Fruit fly (Drosophila melanogaster) whole organism, embryonic: ENCODE data around the gene UBL3.
A peak's percentile ranks its signal among the peaks of the same experiment; 100 is the strongest.

Source experiments
- B-H1 ChIP-seq: fragments of 200-800 bp; sonication (Bioruptor generic); IDR thresholded peaks from 3 replicates; pipeline ENCODE4 v1.3.6; 2022; ENCODE audit warnings: missing biosample characterization, missing genetic modification characterization
- Bgb ChIP-seq: fragments of 200-800 bp; sonication (Bioruptor generic); IDR thresholded peaks from 2 replicates; pipeline ENCODE4 v1.3.6; 2022; ENCODE audit warnings: missing biosample characterization, missing genetic modification characterization; ENCODE audit not compliant: partially characterized antibody
- CG10147 ChIP-seq: fragments of 200-800 bp; sonication (Bioruptor generic); optimal IDR thresholded peaks from 2 replicates; lab custom pipeline; 2019; ENCODE audit warnings: missing biosample characterization, mild to moderate bottlenecking, missing genetic modification characterization, moderate library complexity
- CG11085 ChIP-seq: fragments of 200-800 bp; sonication (Bioruptor generic); IDR thresholded peaks from 2 replicates; pipeline ENCODE4 v1.3.6; 2022; ENCODE audit warnings: missing biosample characterization, missing genetic modification characterization
- CG14667 ChIP-seq: fragments of 200-800 bp; sonication (Bioruptor generic); IDR thresholded peaks from 2 replicates; pipeline ENCODE4 v1.3.6; 2022; ENCODE audit warnings: missing biosample characterization, missing genetic modification characterization
- CG15514 ChIP-seq: fragments of 200-800 bp; sonication (Bioruptor generic); optimal IDR thresholded peaks from 3 replicates; lab custom pipeline; 2017; ENCODE audit warnings: missing biosample characterization, missing genetic modification characterization, mild to moderate bottlenecking, moderate library complexity, missing genetic modification reagents
- CG15601 ChIP-seq: fragments of 200-800 bp; sonication (Bioruptor generic); optimal IDR thresholded peaks from 3 replicates; lab custom pipeline; 2019; ENCODE audit warnings: missing biosample characterization, mild to moderate bottlenecking, missing genetic modification characterization, moderate library complexity
- CG17829 ChIP-seq: fragments of 200-800 bp; optimal IDR thresholded peaks from 2 replicates; lab custom pipeline; 2019; ENCODE audit warnings: missing biosample characterization, mild to moderate bottlenecking, missing genetic modification characterization, moderate library complexity
- CG2875 ChIP-seq: fragments of 200-800 bp; sonication (Bioruptor generic); optimal IDR thresholded peaks from 2 replicates; lab custom pipeline; 2017; ENCODE audit warnings: missing biosample characterization, mild to moderate bottlenecking, missing genetic modification characterization, missing genetic modification reagents
- CG34376 ChIP-seq: fragments of 200-800 bp; sonication (Bioruptor generic); optimal IDR thresholded peaks from 2 replicates; lab custom pipeline; 2018; ENCODE audit warnings: missing biosample characterization, mild to moderate bottlenecking, missing genetic modification characterization
- CG34422 ChIP-seq: fragments of 200-800 bp; sonication (Bioruptor generic); IDR thresholded peaks from 3 replicates; pipeline ENCODE4 v1.3.6; 2022; ENCODE audit warnings: missing biosample characterization, missing genetic modification characterization
- CG3995 ChIP-seq: fragments of 200-800 bp; sonication (Bioruptor generic); optimal IDR thresholded peaks from 3 replicates; lab custom pipeline; 2016; ENCODE audit warnings: missing biosample characterization, missing genetic modification characterization
- CG42726 ChIP-seq: fragments of 200-800 bp; sonication (Bioruptor generic); IDR thresholded peaks from 2 replicates; pipeline ENCODE4 v1.3.6; 2022; ENCODE audit warnings: missing biosample characterization, missing genetic modification characterization; ENCODE audit not compliant: partially characterized antibody
- CG5245 ChIP-seq: fragments of 200-800 bp; sonication (Bioruptor generic); optimal IDR thresholded peaks from 3 replicates; lab custom pipeline; 2016; ENCODE audit warnings: missing biosample characterization, missing genetic modification characterization
- CG6854 ChIP-seq: fragments of 200-800 bp; sonication (Bioruptor generic); optimal IDR thresholded peaks from 3 replicates; lab custom pipeline; 2017; ENCODE audit warnings: missing biosample characterization, mild to moderate bottlenecking, missing genetic modification characterization
- CG7963 ChIP-seq: fragments of 200-800 bp; sonication (Bioruptor generic); IDR thresholded peaks from 3 replicates; pipeline ENCODE4 v1.3.6; 2022; ENCODE audit warnings: missing biosample characterization, missing genetic modification characterization; ENCODE audit not compliant: partially characterized antibody
- CG9215 ChIP-seq: fragments of 200-800 bp; sonication (Bioruptor generic); IDR thresholded peaks from 2 replicates; pipeline ENCODE4 v1.3.6; 2022; ENCODE audit warnings: missing biosample characterization, missing genetic modification characterization
- CG9932 ChIP-seq: fragments of 200-800 bp; sonication (Bioruptor generic); IDR thresholded peaks from 2 replicates; pipeline ENCODE4 v1.3.6; 2022; ENCODE audit warnings: missing biosample characterization, missing genetic modification characterization
- CoRest ChIP-seq: fragments of 200-800 bp; sonication (Bioruptor generic); optimal IDR thresholded peaks from 3 replicates; lab custom pipeline; 2018; ENCODE audit warnings: missing biosample characterization, mild to moderate bottlenecking, missing genetic modification characterization, moderate library complexity
- Dp ChIP-seq: fragments of 200-800 bp; sonication (Bioruptor generic); optimal IDR thresholded peaks from 2 replicates; lab custom pipeline; 2018; ENCODE audit warnings: missing biosample characterization, mild to moderate bottlenecking, missing genetic modification characterization, moderate library complexity
- E2f2 ChIP-seq: fragments of 200-800 bp; sonication (Bioruptor generic); IDR thresholded peaks from 2 replicates; pipeline ENCODE4 v1.3.6; 2022; ENCODE audit warnings: missing biosample characterization, missing genetic modification characterization
- Ets65A ChIP-seq: fragments of 200-800 bp; sonication (Bioruptor generic); peaks from one replicate; lab custom pipeline; 2016; ENCODE audit warnings: missing biosample characterization, missing genetic modification characterization
- HmgZ ChIP-seq: fragments of 200-800 bp; sonication (Bioruptor generic); optimal IDR thresholded peaks from 2 replicates; lab custom pipeline; 2018; ENCODE audit warnings: missing biosample characterization, mild to moderate bottlenecking, missing genetic modification characterization
- Hr51 ChIP-seq, 2 experiments: fragments of 200-800 bp; sonication (Bioruptor generic); optimal IDR thresholded peaks; 2 replicates in 1 of 2; 3 replicates in 1 of 2; lab custom pipeline; 2016 to 2018; ENCODE audit warnings: missing biosample characterization in 2 of 2, missing genetic modification characterization in 2 of 2, mild to moderate bottlenecking in 1 of 2, moderate library complexity in 1 of 2
- Lhr ChIP-seq: fragments of 200-800 bp; sonication (Bioruptor generic); optimal IDR thresholded peaks from 3 replicates; lab custom pipeline; 2017; ENCODE audit warnings: mild to moderate bottlenecking, missing biosample characterization, missing genetic modification reagents, missing genetic modification characterization
- MTF-1 ChIP-seq: fragments of 200-800 bp; sonication (Bioruptor generic); optimal IDR thresholded peaks from 2 replicates; lab custom pipeline; 2018; ENCODE audit warnings: missing biosample characterization, mild to moderate bottlenecking, missing genetic modification characterization, borderline replicate concordance
- PHDP ChIP-seq: fragments of 200-800 bp; sonication (Bioruptor generic); optimal IDR thresholded peaks from 3 replicates; lab custom pipeline; 2018; ENCODE audit warnings: missing biosample characterization, mild to moderate bottlenecking, missing genetic modification characterization, moderate library complexity
- Poxn ChIP-seq: fragments of 200-800 bp; sonication (Bioruptor generic); IDR thresholded peaks from 2 replicates; pipeline ENCODE4 v1.3.6; 2022; ENCODE audit warnings: missing biosample characterization, missing genetic modification characterization
- Ravus ChIP-seq: fragments of 200-800 bp; sonication (Bioruptor generic); IDR thresholded peaks from 2 replicates; pipeline ENCODE4 v1.3.6; 2022; ENCODE audit warnings: missing biosample characterization, missing genetic modification characterization
- Sin3A ChIP-seq: fragments of >200 bp; optimal IDR thresholded peaks from 2 replicates; lab custom pipeline; 2018
- Sry-β ChIP-seq: fragments of 200-800 bp; sonication (Bioruptor generic); optimal IDR thresholded peaks from 2 replicates; lab custom pipeline; 2018; ENCODE audit warnings: missing biosample characterization, mild to moderate bottlenecking, missing genetic modification characterization, moderate library complexity
- abd-A ChIP-seq: fragments of 200-800 bp; sonication (Bioruptor generic); optimal IDR thresholded peaks from 3 replicates; lab custom pipeline; 2019; ENCODE audit warnings: missing biosample characterization, mild to moderate bottlenecking, missing genetic modification characterization, moderate library complexity
- aop ChIP-seq: fragments of 200-800 bp; sonication (Bioruptor generic); IDR thresholded peaks from 2 replicates; pipeline ENCODE4 v1.3.6; 2022; ENCODE audit warnings: missing biosample characterization, missing genetic modification characterization
- btn ChIP-seq: fragments of 200-800 bp; sonication (Bioruptor generic); optimal IDR thresholded peaks from 2 replicates; lab custom pipeline; 2016; ENCODE audit warnings: missing biosample characterization, missing genetic modification characterization
- dmrt11E ChIP-seq: fragments of 200-800 bp; sonication (Bioruptor generic); optimal IDR thresholded peaks from 3 replicates; lab custom pipeline; 2018; ENCODE audit warnings: missing biosample characterization, mild to moderate bottlenecking, missing genetic modification characterization, moderate library complexity
- gfzf ChIP-seq: fragments of 200-800 bp; sonication (Bioruptor generic); optimal IDR thresholded peaks from 2 replicates; lab custom pipeline; 2016; ENCODE audit warnings: missing biosample characterization, mild to moderate bottlenecking, missing genetic modification characterization, moderate library complexity
- gsb-n ChIP-seq: fragments of 200-800 bp; sonication (Bioruptor generic); optimal IDR thresholded peaks from 3 replicates; lab custom pipeline; 2018; ENCODE audit warnings: missing biosample characterization, mild to moderate bottlenecking, missing genetic modification characterization
- jing ChIP-seq: fragments of 200-800 bp; sonication (Bioruptor generic); optimal IDR thresholded peaks from 2 replicates; lab custom pipeline; 2018; ENCODE audit warnings: missing biosample characterization, mild to moderate bottlenecking, missing genetic modification characterization
- knrl ChIP-seq: fragments of 200-800 bp; sonication (Bioruptor generic); IDR thresholded peaks from 3 replicates; pipeline ENCODE4 v1.3.6; 2022; ENCODE audit warnings: missing biosample characterization, missing genetic modification characterization; ENCODE audit not compliant: partially characterized antibody
- lbe ChIP-seq: fragments of 200-800 bp; sonication (Bioruptor generic); optimal IDR thresholded peaks from 2 replicates; lab custom pipeline; 2016; ENCODE audit warnings: missing biosample characterization, mild to moderate bottlenecking, missing genetic modification characterization
- nmo ChIP-seq: fragments of 200-800 bp; sonication (Bioruptor generic); optimal IDR thresholded peaks from 2 replicates; lab custom pipeline; 2018; ENCODE audit warnings: missing biosample characterization, mild to moderate bottlenecking, missing genetic modification characterization, moderate library complexity
- onecut ChIP-seq: fragments of 200-800 bp; sonication (Bioruptor generic); IDR thresholded peaks from 2 replicates; pipeline ENCODE4 v1.3.6; 2022; ENCODE audit warnings: missing biosample characterization, missing genetic modification characterization
- pb ChIP-seq: fragments of 200-800 bp; sonication (Bioruptor generic); optimal IDR thresholded peaks from 3 replicates; lab custom pipeline; 2016; ENCODE audit warnings: missing biosample characterization, missing genetic modification characterization
- ranshi ChIP-seq: fragments of 200-800 bp; sonication (Bioruptor generic); IDR thresholded peaks from 2 replicates; pipeline ENCODE4 v1.3.6; 2022; ENCODE audit warnings: missing biosample characterization, missing genetic modification characterization
- ro ChIP-seq: fragments of 200-800 bp; sonication (Bioruptor generic); IDR thresholded peaks from 2 replicates; pipeline ENCODE4 v1.3.6; 2022; ENCODE audit warnings: missing biosample characterization, missing genetic modification characterization
- sim ChIP-seq: fragments of 200-800 bp; sonication (Bioruptor generic); IDR thresholded peaks from 2 replicates; pipeline ENCODE4 v1.3.6; 2022; ENCODE audit warnings: missing biosample characterization, missing genetic modification characterization
- slbo ChIP-seq: fragments of 200-800 bp; sonication (Bioruptor generic); IDR thresholded peaks from 2 replicates; pipeline ENCODE4 v1.3.6; 2022; ENCODE audit warnings: missing biosample characterization, missing genetic modification characterization
- stwl ChIP-seq: fragments of 200-800 bp; sonication (Bioruptor generic); optimal IDR thresholded peaks from 3 replicates; lab custom pipeline; 2018; ENCODE audit warnings: missing biosample characterization, mild to moderate bottlenecking, missing genetic modification characterization, moderate library complexity
- tin ChIP-seq: fragments of 200-800 bp; sonication (Bioruptor generic); optimal IDR thresholded peaks from 3 replicates; lab custom pipeline; 2016; ENCODE audit warnings: missing biosample characterization, missing genetic modification characterization
- wek ChIP-seq: fragments of 200-800 bp; sonication (Bioruptor generic); optimal IDR thresholded peaks from 3 replicates; lab custom pipeline; 2018; ENCODE audit warnings: missing biosample characterization, mild to moderate bottlenecking, missing genetic modification characterization, moderate library complexity
- wor ChIP-seq: fragments of 200-800 bp; sonication (Bioruptor generic); IDR thresholded peaks from 2 replicates; pipeline ENCODE4 v1.3.6; 2022; ENCODE audit warnings: missing biosample characterization, missing genetic modification characterization

UBL3 gene

DNA sequence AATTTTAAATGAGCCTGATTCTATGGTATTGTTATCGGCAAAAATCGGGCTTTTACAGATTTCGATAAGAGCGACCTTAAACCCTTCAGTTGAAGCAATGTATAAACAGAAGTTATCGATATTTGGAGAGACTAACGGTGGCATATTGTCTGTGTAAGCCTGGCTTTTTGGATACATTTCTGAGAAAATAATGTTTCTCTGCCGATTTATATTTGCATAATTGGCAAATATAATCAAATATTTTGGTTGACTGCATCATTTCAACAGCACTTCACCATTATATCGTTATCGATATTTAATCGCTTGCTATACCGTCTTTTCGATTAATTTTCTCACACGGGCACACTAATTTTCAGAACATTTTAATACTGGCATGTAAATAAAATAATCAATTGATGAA, 16.9 kb upstream of the UBL3 start, which contains the start of gene CG16952 (continued):
- no peak for TF ChIP-seq ranshi
- TF ChIP-seq Ravus (GFP tag; lab: Robert Waterston, UW) = no peak
- TF ChIP-seq aop (GFP tag; lab: Robert Waterston, UW) = no peak
- peak; percentile 85; the same call in 2 of the 3 replicates for TF ChIP-seq knrl (GFP tag; lab: Robert Waterston, UW)
- no peak for TF ChIP-seq btn (GFP tag; lab: Kevin White, UChicago)
- TF ChIP-seq E2f2 (GFP tag; lab: Robert Waterston, UW) = peak; percentile 65
- TF ChIP-seq stwl (tag; lab: Kevin White, UChicago) = peak; percentile 76
- TF ChIP-seq CG11085 (GFP tag; lab: Robert Waterston, UW) = no peak
- no peak for TF ChIP-seq CG34422
- no peak for TF ChIP-seq Sry-β (GFP tag; lab: Kevin White, UChicago)
- TF ChIP-seq CG10147 (GFP tag; lab: Kevin White, UChicago) = peak; percentile 4
- TF ChIP-seq PHDP (tag; lab: Kevin White, UChicago) = no peak
- TF ChIP-seq Ets65A = no peak
- peak; percentile 23 for TF ChIP-seq Sin3A
- TF ChIP-seq Bgb (GFP tag; lab: Robert Waterston, UW) = peak; percentile 83
- TF ChIP-seq CG3995 (GFP tag; lab: Kevin White, UChicago) = no peak
- no peak for TF ChIP-seq lbe
- no peak for TF ChIP-seq sim (GFP tag; lab: Robert Waterston, UW)
- TF ChIP-seq Poxn = no peak
- peak; percentile 53 for TF ChIP-seq CoRest (tag; lab: Kevin White, UChicago)
- no peak for TF ChIP-seq abd-A (tag; lab: Kevin White, UChicago)
- TF ChIP-seq gfzf (GFP tag; lab: Kevin White, UChicago) = peak; percentile 61
- peak; percentile 50; the same call in 1 of the 2 replicates for TF ChIP-seq CG42726 (GFP tag; lab: Robert Waterston, UW)
- TF ChIP-seq CG34376 (GFP tag; lab: Kevin White, UChicago) = peak; percentile 10
- no peak for TF ChIP-seq CG5245 (GFP tag; lab: Kevin White, UChicago)
- TF ChIP-seq CG6854 (GFP tag; lab: Kevin White, UChicago) = no peak
- TF ChIP-seq pb = no peak
- TF ChIP-seq wek (GFP tag; lab: Kevin White, UChicago) = no peak
- peak; percentile 4 for TF ChIP-seq CG17829 (tag; lab: Kevin White, UChicago)
- TF ChIP-seq tin = no peak
- TF ChIP-seq CG7963 (GFP tag; lab: Robert Waterston, UW) = peak; percentile 88
- no peak for TF ChIP-seq Hr51 (GFP tag; optimal IDR thresholded peaks at IDR 0.05; lab: Kevin White, UChicago)
- TF ChIP-seq CG2875 = no peak
- peak; percentile 16 for TF ChIP-seq CG15601 (tag; lab: Kevin White, UChicago)
- TF ChIP-seq CG15514 (GFP tag; lab: Kevin White, UChicago) = peak; percentile 53
- no peak for TF ChIP-seq dmrt11E (tag; lab: Kevin White, UChicago)
- no peak for TF ChIP-seq CG9215 (GFP tag; lab: Robert Waterston, UW)
- TF ChIP-seq MTF-1 (GFP tag; lab: Kevin White, UChicago) = no peak
- TF ChIP-seq Lhr (GFP tag; lab: Kevin White, UChicago) = peak; percentile 4
- no peak for TF ChIP-seq wor (GFP tag; lab: Robert Waterston, UW)
- TF ChIP-seq ro (GFP tag; lab: Robert Waterston, UW) = no peak
- TF ChIP-seq CG9932 = peak; percentile 40; the same call in 1 of the 2 replicates
- TF ChIP-seq gsb-n (tag; lab: Kevin White, UChicago) = no peak
- TF ChIP-seq B-H1 (GFP tag; lab: Robert Waterston, UW) = no peak
- TF ChIP-seq slbo (GFP tag; lab: Robert Waterston, UW) = no peak; the same call in 1 of the 2 replicates
- peak; percentile 56 for TF ChIP-seq Dp (GFP tag; lab: Kevin White, UChicago)
- TF ChIP-seq onecut (GFP tag; lab: Robert Waterston, UW) = no peak
- no peak for TF ChIP-seq jing (GFP tag; lab: Kevin White, UChicago)
- peak; percentile 61 for TF ChIP-seq nmo (GFP tag; lab: Kevin White, UChicago)
- TF ChIP-seq HmgZ (tag; lab: Kevin White, UChicago) = peak; percentile 48
- TF ChIP-seq CG14667 (GFP tag; lab: Robert Waterston, UW) = no peak
